Worm (Caenorhabditis elegans): Measurements from ENCODE around the gene maa-1.
A peak's percentile ranks its signal among the peaks of the same experiment; 100 is the strongest.

DNA sequence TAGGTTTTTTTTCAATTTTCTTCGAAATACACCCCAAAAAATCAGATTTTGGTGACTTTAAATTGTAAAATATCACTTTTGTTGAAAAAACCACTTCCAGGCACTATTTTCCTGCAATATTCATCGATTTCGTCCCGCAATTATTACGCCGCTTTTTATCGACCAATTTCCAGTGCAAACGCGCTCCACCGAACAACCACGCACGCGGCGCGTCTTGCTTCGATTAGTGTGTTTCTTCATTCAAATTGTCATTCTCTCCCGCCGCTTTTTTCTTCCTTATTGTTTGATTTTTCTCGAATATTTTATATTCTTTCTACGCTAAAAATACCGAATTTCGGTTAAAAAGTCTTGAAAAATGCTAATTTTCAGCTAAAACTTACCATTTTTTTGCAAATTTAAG is 3.3 kb upstream of the maa-1 start:
- peak; percentile 26; the same call in 1 of the 2 replicates for TF ChIP-seq pes-1 (GFP tag; IDR thresholded peaks at IDR 0.05)
- TF ChIP-seq tra-4 (tag; optimal IDR thresholded peaks at IDR 0.05): no peak
- peak; percentile 10 for TF ChIP-seq F13C5.2 (tag; optimal IDR thresholded peaks at IDR 0.05)
- TF ChIP-seq hmg-4 (GFP tag; optimal IDR thresholded peaks at IDR 0.05): peak; percentile 8
- no peak for TF ChIP-seq ama-1 (optimal IDR thresholded peaks at IDR 0.05)
- TF ChIP-seq hnd-1 (tag; optimal IDR thresholded peaks at IDR 0.05): no peak
- TF ChIP-seq sea-1 (GFP tag; conservative IDR thresholded peaks at IDR 0.05): 0 out of 2 replicates have a peak, but pooled peaks have one; percentile 45
- no peak for TF ChIP-seq hmbx-1 (tag; optimal IDR thresholded peaks at IDR 0.05)
- TF ChIP-seq B0310.2 (tag; optimal IDR thresholded peaks at IDR 0.05): no peak
- no peak for TF ChIP-seq scrt-1 (GFP tag; IDR thresholded peaks at IDR 0.05)
- TF ChIP-seq ceh-13 (GFP tag; optimal IDR thresholded peaks at IDR 0.05): no peak
- no peak for TF ChIP-seq aly-1 (tag; optimal IDR thresholded peaks at IDR 0.05)
